In the genomic region with DNA sequence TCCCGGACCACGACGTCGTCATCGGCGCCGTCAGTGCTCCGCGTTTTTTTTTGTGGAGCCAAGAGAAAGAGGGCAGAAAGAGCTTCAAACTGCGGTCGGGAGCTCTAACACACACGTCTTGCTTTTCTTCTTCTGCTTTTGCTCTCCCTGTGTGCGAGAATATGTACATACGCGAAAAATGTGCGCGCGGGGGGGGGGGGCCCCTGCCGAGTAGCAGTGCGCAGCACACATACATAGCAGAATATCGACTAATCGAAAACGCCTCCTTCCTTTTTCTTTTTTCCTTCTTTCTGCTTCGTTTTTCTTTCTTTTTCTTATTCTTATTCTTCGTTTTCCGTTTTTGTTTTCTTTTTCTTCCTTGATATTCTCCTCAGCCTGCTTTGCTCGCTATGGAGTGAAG, we compare ENCODE assay signal across 3 worm cellular contexts.
TF ChIP-seq lines count a peak whose summit lies in the region.

No protein-coding gene starts in this region.

TF ChIP-seq in whole organism, L2 larva, 48 proteins besides CTCF, POLR2A, EP300 and RAD21 (continued from another document):
- TF ChIP-seq sma-3 (GFP tag; optimal IDR thresholded peaks at IDR 0.05; lab: Kevin White, UChicago) (no peak), alr-1 (tag; optimal IDR thresholded peaks at IDR 0.05; lab: Kevin White, UChicago) (no peak), snpc-4 (tag; optimal IDR thresholded peaks at IDR 0.05; lab: Kevin White, UChicago) (peak; percentile 48), C34F6.9 (tag; optimal IDR thresholded peaks at IDR 0.05; lab: Kevin White, UChicago) (peak; percentile 43), egl-27 (tag; optimal IDR thresholded peaks at IDR 0.05; lab: Kevin White, UChicago) (no peak), dmd-4 (tag; optimal IDR thresholded peaks at IDR 0.05; lab: Kevin White, UChicago) (no peak), mdl-1 (tag; optimal IDR thresholded peaks at IDR 0.05; lab: Kevin White, UChicago) (peak; percentile 36 to 45), elt-1 (tag; optimal IDR thresholded peaks at IDR 0.05; lab: Kevin White, UChicago) (no peak), F13H6.1 (tag; optimal IDR thresholded peaks at IDR 0.05; lab: Kevin White, UChicago) (peak; percentile 27), Y55F3AM.14 (GFP tag; optimal IDR thresholded peaks at IDR 0.05; lab: Kevin White, UChicago) (peak; percentile 90), fos-1 (tag; optimal IDR thresholded peaks at IDR 0.05; lab: Kevin White, UChicago) (no peak), zag-1 (tag; optimal IDR thresholded peaks at IDR 0.05; lab: Kevin White, UChicago) (peak; percentile 46), gmeb-1 (tag; optimal IDR thresholded peaks at IDR 0.05; lab: Kevin White, UChicago) (no peak), nhr-12 (tag; optimal IDR thresholded peaks at IDR 0.05; lab: Kevin White, UChicago) (no peak), nhr-25 (tag; optimal IDR thresholded peaks at IDR 0.05; lab: Kevin White, UChicago) (no peak), unc-62 (GFP tag; optimal IDR thresholded peaks at IDR 0.05; lab: Kevin White, UChicago) (no peak), nhr-237 (tag; optimal IDR thresholded peaks at IDR 0.05; lab: Kevin White, UChicago) (no peak), lin-13 (GFP tag; optimal IDR thresholded peaks at IDR 0.05; lab: Kevin White, UChicago) (no peak), nhr-10 (tag; optimal IDR thresholded peaks at IDR 0.05; lab: Kevin White, UChicago) (no peak), blmp-1 (tag; optimal IDR thresholded peaks at IDR 0.05; lab: Kevin White, UChicago; ENCODE audit: insufficient read depth) (no peak), elt-3 (tag; optimal IDR thresholded peaks at IDR 0.05; lab: Kevin White, UChicago) (no peak), ztf-4 (tag; optimal IDR thresholded peaks at IDR 0.05; lab: Kevin White, UChicago) (no peak), ztf-1 (GFP tag; conservative IDR thresholded peaks at IDR 0.05; lab: Robert Waterston, UW) (no peak), nhr-23 (tag; optimal IDR thresholded peaks at IDR 0.05; lab: Kevin White, UChicago) (no peak), nhr-129 (tag; optimal IDR thresholded peaks at IDR 0.05; lab: Kevin White, UChicago) (peak; percentile 35), mab-5 (tag; optimal IDR thresholded peaks at IDR 0.05; lab: Kevin White, UChicago) (no peak)

TF ChIP-seq in whole organism, L4 larva, 104 proteins besides CTCF, POLR2A, EP300 and RAD21 (continued from another document):
- TF ChIP-seq arid-1 (GFP tag; conservative IDR thresholded peaks at IDR 0.05; lab: Robert Waterston, UW): no peak
- no peak for TF ChIP-seq zfp-2 (tag; optimal IDR thresholded peaks at IDR 0.05; lab: Kevin White, UChicago)
- TF ChIP-seq R02D3.7 (tag; optimal IDR thresholded peaks at IDR 0.05; lab: Kevin White, UChicago): no peak
- TF ChIP-seq ceh-20 (GFP tag; IDR thresholded peaks at IDR 0.05; lab: Robert Waterston, UW): 0 out of 2 replicates have a peak, but pooled peaks have one; percentile 14
- peak in 1 of 2 experiments; percentile 90 for TF ChIP-seq unc-62 (GFP tag; optimal IDR thresholded peaks at IDR 0.05 in 1 of 2; lab: Kevin White, UChicago)
- TF ChIP-seq unc-62 (tag; optimal IDR thresholded peaks at IDR 0.05; lab: Kevin White, UChicago): no peak
- no peak for TF ChIP-seq zag-1 (tag; optimal IDR thresholded peaks at IDR 0.05; lab: Kevin White, UChicago)
- TF ChIP-seq nhr-10 (tag; optimal IDR thresholded peaks at IDR 0.05; lab: Kevin White, UChicago): no peak
- TF ChIP-seq Y75B8A.6 (GFP tag; IDR thresholded peaks at IDR 0.05; lab: Robert Waterston, UW): no peak
- TF ChIP-seq nhr-42 (GFP tag; IDR thresholded peaks at IDR 0.05; lab: Robert Waterston, UW): no peak
- no peak for TF ChIP-seq hlh-30 (tag; optimal IDR thresholded peaks at IDR 0.05; lab: Kevin White, UChicago; ENCODE audit: insufficient read depth)
- TF ChIP-seq hmg-1.1 (GFP tag; IDR thresholded peaks at IDR 0.05; lab: Robert Waterston, UW): peak; percentile 63
- TF ChIP-seq daf-12 (tag; optimal IDR thresholded peaks at IDR 0.05; lab: Kevin White, UChicago): no peak
- TF ChIP-seq madf-9 (GFP tag; conservative IDR thresholded peaks at IDR 0.05; lab: Robert Waterston, UW): no peak
- no peak for TF ChIP-seq lin-15B (tag; optimal IDR thresholded peaks at IDR 0.05; lab: Kevin White, UChicago)
- TF ChIP-seq lin-13 (GFP tag; optimal IDR thresholded peaks at IDR 0.05; lab: Kevin White, UChicago): no peak
- TF ChIP-seq T20F7.1 (GFP tag; optimal IDR thresholded peaks at IDR 0.05; lab: Kevin White, UChicago): no peak
- no peak for TF ChIP-seq mxl-3 (GFP tag; optimal IDR thresholded peaks at IDR 0.05; lab: Kevin White, UChicago)
- TF ChIP-seq aha-1 (tag; lab: Kevin White, UChicago): peak; percentile 58
- no peak for TF ChIP-seq nhr-41 (GFP tag; IDR thresholded peaks at IDR 0.05; lab: Robert Waterston, UW)
- TF ChIP-seq lin-29 (GFP tag; IDR thresholded peaks at IDR 0.05; lab: Robert Waterston, UW): no peak
- TF ChIP-seq unc-130 (GFP tag; optimal IDR thresholded peaks at IDR 0.05; lab: Kevin White, UChicago): no peak
- peak; percentile 46 for TF ChIP-seq F37D6.2 (tag; optimal IDR thresholded peaks at IDR 0.05; lab: Kevin White, UChicago)
- TF ChIP-seq ceh-32 (tag; optimal IDR thresholded peaks at IDR 0.05; lab: Kevin White, UChicago; ENCODE audit: poor library complexity): no peak
- TF ChIP-seq gei-8 (GFP tag; optimal IDR thresholded peaks at IDR 0.05; lab: Kevin White, UChicago): no peak
- no peak for TF ChIP-seq tra-1 (GFP tag; IDR thresholded peaks at IDR 0.05; lab: Robert Waterston, UW)
- TF ChIP-seq dpl-1 (GFP tag; optimal IDR thresholded peaks at IDR 0.05; lab: Kevin White, UChicago): no peak
- no peak for TF ChIP-seq lin-1 (GFP tag; IDR thresholded peaks at IDR 0.05; lab: Robert Waterston, UW)
- no peak for TF ChIP-seq Y48G9A.11 (GFP tag; IDR thresholded peaks at IDR 0.05; lab: Robert Waterston, UW)
- peak; percentile 38 for TF ChIP-seq mes-2 (tag; optimal IDR thresholded peaks at IDR 0.05; lab: Kevin White, UChicago; ENCODE audit: poor library complexity, severe bottlenecking)
- TF ChIP-seq aly-2 (tag; optimal IDR thresholded peaks at IDR 0.05; lab: Kevin White, UChicago): no peak
- no peak for TF ChIP-seq nhr-102 (tag; optimal IDR thresholded peaks at IDR 0.05; lab: Kevin White, UChicago)
- TF ChIP-seq pha-4 (GFP tag; IDR thresholded peaks at IDR 0.05; lab: Robert Waterston, UW): 0 out of 2 replicates have a peak, but pooled peaks have one; percentile 30
- TF ChIP-seq pha-4 (tag; optimal IDR thresholded peaks at IDR 0.05; lab: Kevin White, UChicago): no peak
- no peak for TF ChIP-seq snpc-1.2 (GFP tag; IDR thresholded peaks at IDR 0.05; lab: Robert Waterston, UW)
- TF ChIP-seq mep-1 (tag; optimal IDR thresholded peaks at IDR 0.05; lab: Kevin White, UChicago): peak; percentile 8
- no peak for TF ChIP-seq mdt-29 (GFP tag; IDR thresholded peaks at IDR 0.05; lab: Robert Waterston, UW)
- TF ChIP-seq hlh-11 (tag; optimal IDR thresholded peaks at IDR 0.05; lab: Kevin White, UChicago): peak; percentile 15
- peak; percentile 57 for TF ChIP-seq fkh-10 (GFP tag; optimal IDR thresholded peaks at IDR 0.05; lab: Kevin White, UChicago)
- no peak for TF ChIP-seq nhr-11 (tag; optimal IDR thresholded peaks at IDR 0.05; lab: Kevin White, UChicago)
- TF ChIP-seq ZK337.2 (GFP tag; IDR thresholded peaks at IDR 0.05; lab: Robert Waterston, UW): no peak

TF ChIP-seq in whole organism, late embryonic, 69 proteins besides CTCF, POLR2A, EP300 and RAD21 (continued from another document):
- TF ChIP-seq unc-3 (GFP tag; conservative IDR thresholded peaks at IDR 0.05; lab: Robert Waterston, UW) (no peak; the same call in 1 of the 2 replicates), unc-3 (tag; optimal IDR thresholded peaks at IDR 0.05; lab: Kevin White, UChicago) (peak; percentile 15), ceh-45 (GFP tag; IDR thresholded peaks at IDR 0.05; lab: Robert Waterston, UW) (no peak; the same call in 1 of the 2 replicates)
